Worm (Caenorhabditis elegans) whole organism, L1 larva: ENCODE results near the gene K01D12.15.

Experiments
- C16A3.4 ChIP-seq: fragments of 150-350 bp; optimal IDR thresholded peaks from 2 replicates; lab custom pipeline; 2014; ENCODE audit warnings: missing biosample characterization, missing genetic modification characterization
- C34B4.2 ChIP-seq: sonication (generic microtip); optimal IDR thresholded peaks from 2 replicates; lab custom pipeline; 2017; ENCODE audit warnings: mild to moderate bottlenecking, missing genetic modification characterization, missing compliant biosample characterization
- Y116A8C.19 ChIP-seq: sonication (generic microtip); optimal IDR thresholded peaks from 2 replicates; lab custom pipeline; 2016; ENCODE audit warnings: missing compliant biosample characterization, missing genetic modification characterization, borderline replicate concordance
- alr-1 ChIP-seq: fragments of 200-800 bp; sonication (Bioruptor generic); optimal IDR thresholded peaks from 2 replicates; lab custom pipeline; 2018; ENCODE audit warnings: borderline replicate concordance, mild to moderate bottlenecking, missing genetic modification characterization, missing compliant biosample characterization
- blmp-1 ChIP-seq: fragments of 150-350 bp; optimal IDR thresholded peaks from 2 replicates; lab custom pipeline; 2014; ENCODE audit warnings: missing biosample characterization, missing genetic modification characterization
- ceh-82 ChIP-seq, 3 experiments: fragments of 150-350 bp in 1 of 3; sonication (generic microtip) in 2 of 3; optimal IDR thresholded peaks; 2 replicates each; lab custom pipeline; 2014 to 2017; ENCODE audit warnings: missing biosample characterization in 3 of 3, missing genetic modification characterization in 3 of 3
- dpl-1 ChIP-seq, 3 experiments: fragments of 150-350 bp in 2 of 3; sonication (generic microtip) in 1 of 3; optimal IDR thresholded peaks; 2 replicates each; lab custom pipeline; 2014 to 2017; ENCODE audit warnings: missing biosample characterization in 3 of 3, missing genetic modification characterization in 3 of 3, missing genetic modification reagents in 3 of 3
- efl-1 ChIP-seq, 4 experiments: fragments of 150-350 bp; optimal IDR thresholded peaks in 3 of 4; peaks in 1 of 4; 1 replicate in 1 of 4; 2 replicates in 3 of 4; lab custom pipeline; 2014; ENCODE audit warnings: missing biosample characterization in 2 of 4, missing genetic modification characterization in 2 of 4, missing genetic modification reagents in 2 of 4
- efl-3 ChIP-seq: fragments of 200-800 bp; sonication (Bioruptor generic); optimal IDR thresholded peaks from 2 replicates; lab custom pipeline; 2018; ENCODE audit warnings: mild to moderate bottlenecking, missing genetic modification characterization, missing compliant biosample characterization
- ets-5 ChIP-seq: fragments of 200-800 bp; sonication (Bioruptor generic); IDR thresholded peaks from 2 replicates; pipeline ENCODE4 v1.3.6; 2022; ENCODE audit warnings: missing genetic modification characterization, missing compliant biosample characterization
- fkh-10 ChIP-seq: sonication (generic microtip); optimal IDR thresholded peaks from 2 replicates; lab custom pipeline; 2017; ENCODE audit warnings: missing biosample characterization, missing genetic modification reagents, missing genetic modification characterization
- fkh-8 ChIP-seq: sonication (generic microtip); optimal IDR thresholded peaks from 2 replicates; lab custom pipeline; 2016; ENCODE audit warnings: mild to moderate bottlenecking, missing genetic modification characterization, missing compliant biosample characterization
- fos-1 ChIP-seq: fragments of 150-350 bp; optimal IDR thresholded peaks from 2 replicates; lab custom pipeline; 2014; ENCODE audit warnings: missing biosample characterization, missing genetic modification characterization
- grh-1 ChIP-seq: fragments of 200-800 bp; sonication (Bioruptor generic); IDR thresholded peaks from 2 replicates; pipeline ENCODE4 v1.3.6; 2022; ENCODE audit warnings: missing genetic modification reagents, missing genetic modification characterization, missing compliant biosample characterization
- hlh-17 ChIP-seq: fragments of 200-800 bp; sonication (Bioruptor generic); optimal IDR thresholded peaks from 2 replicates; lab custom pipeline; 2018; ENCODE audit warnings: missing genetic modification characterization, mild to moderate bottlenecking, missing compliant biosample characterization, moderate library complexity, borderline replicate concordance
- hlh-4 ChIP-seq: sonication (generic microtip); optimal IDR thresholded peaks from 2 replicates; lab custom pipeline; 2016; ENCODE audit warnings: mild to moderate bottlenecking, missing genetic modification characterization, missing compliant biosample characterization
- irx-1 ChIP-seq: sonication (generic microtip); optimal IDR thresholded peaks from 2 replicates; lab custom pipeline; 2016; ENCODE audit warnings: missing genetic modification characterization, missing compliant biosample characterization
- isw-1 ChIP-seq: fragments of 200-800 bp; sonication (Bioruptor generic); IDR thresholded peaks from 2 replicates; pipeline ENCODE4 v1.3.6; 2022; ENCODE audit warnings: missing genetic modification characterization, missing compliant biosample characterization
- jun-1 ChIP-seq: fragments of 150-350 bp; optimal IDR thresholded peaks from 2 replicates; lab custom pipeline; 2014; ENCODE audit warnings: missing biosample characterization, missing genetic modification reagents, missing genetic modification characterization
- lsy-2 ChIP-seq, 2 experiments: fragments of 150-350 bp; optimal IDR thresholded peaks; 2 replicates each; lab custom pipeline; 2014; ENCODE audit warnings: missing biosample characterization in 2 of 2, missing genetic modification characterization in 2 of 2
- mdl-1 ChIP-seq, 2 experiments: fragments of 150-350 bp; optimal IDR thresholded peaks; 2 replicates each; lab custom pipeline; 2014 to 2017; ENCODE audit warnings: missing biosample characterization in 2 of 2, missing genetic modification characterization in 2 of 2, inconsistent platforms in 1 of 2
- mep-1 ChIP-seq: fragments of 150-350 bp; optimal IDR thresholded peaks from 2 replicates; lab custom pipeline; 2014; ENCODE audit warnings: missing biosample characterization, missing genetic modification characterization
- nhr-11 ChIP-seq: fragments of 150-350 bp; optimal IDR thresholded peaks from 2 replicates; lab custom pipeline; 2014; ENCODE audit warnings: missing biosample characterization, missing genetic modification characterization
- nhr-12 ChIP-seq: sonication (generic microtip); optimal IDR thresholded peaks from 2 replicates; lab custom pipeline; 2017; ENCODE audit warnings: missing biosample characterization, missing genetic modification characterization
- nhr-19 ChIP-seq: fragments of 200-800 bp; sonication (Bioruptor generic); conservative IDR thresholded peaks from 2 replicates; pipeline ENCODE4 v1.3.6; 2022; ENCODE audit warnings: missing genetic modification characterization, missing compliant biosample characterization
- nhr-237 ChIP-seq: fragments of 150-350 bp; optimal IDR thresholded peaks from 2 replicates; lab custom pipeline; 2014; ENCODE audit warnings: missing biosample characterization, missing genetic modification characterization
- nhr-28 ChIP-seq: fragments of 150-350 bp; optimal IDR thresholded peaks from 2 replicates; lab custom pipeline; 2014; ENCODE audit warnings: missing biosample characterization, missing genetic modification characterization
- nhr-76 ChIP-seq: sonication (generic microtip); optimal IDR thresholded peaks from 2 replicates; lab custom pipeline; 2017; ENCODE audit warnings: missing biosample characterization, missing genetic modification characterization
- nhr-85 ChIP-seq: sonication (generic microtip); peaks from one replicate; lab custom pipeline; 2016; ENCODE audit warnings: missing genetic modification characterization, inconsistent platforms, missing compliant biosample characterization
- nhr-90 ChIP-seq: sonication (generic microtip); optimal IDR thresholded peaks from 2 replicates; lab custom pipeline; 2016; ENCODE audit warnings: mild to moderate bottlenecking, missing genetic modification characterization, missing compliant biosample characterization; ENCODE audit not compliant: poor library complexity
- pag-3 ChIP-seq: sonication (generic microtip); optimal IDR thresholded peaks from 2 replicates; lab custom pipeline; 2017; ENCODE audit warnings: missing genetic modification characterization, mild to moderate bottlenecking, missing compliant biosample characterization, antibody characterized with exemption, borderline replicate concordance; ENCODE audit not compliant: insufficient read depth
- pax-3 ChIP-seq: fragments of 200-800 bp; sonication (Bioruptor generic); optimal IDR thresholded peaks from 2 replicates; lab custom pipeline; 2018; ENCODE audit warnings: mild to moderate bottlenecking, missing genetic modification characterization, moderate library complexity, missing compliant biosample characterization
- rnt-1 ChIP-seq: sonication (generic microtip); optimal IDR thresholded peaks from 2 replicates; lab custom pipeline; 2016; ENCODE audit warnings: mild to moderate bottlenecking, missing genetic modification characterization, moderate library complexity, missing compliant biosample characterization
- snpc-4 ChIP-seq: fragments of 150-350 bp; optimal IDR thresholded peaks from 2 replicates; lab custom pipeline; 2014; ENCODE audit warnings: missing biosample characterization, missing genetic modification characterization
- sox-4 ChIP-seq: sonication (generic microtip); optimal IDR thresholded peaks from 2 replicates; lab custom pipeline; 2016; ENCODE audit warnings: missing genetic modification characterization, missing compliant biosample characterization
- sup-37 ChIP-seq: fragments of 200-800 bp; sonication (Bioruptor generic); optimal IDR thresholded peaks from 2 replicates; lab custom pipeline; 2018; ENCODE audit warnings: mild to moderate bottlenecking, missing genetic modification characterization, missing compliant biosample characterization
- swsn-7 ChIP-seq: sonication (generic microtip); optimal IDR thresholded peaks from 2 replicates; lab custom pipeline; 2016; ENCODE audit warnings: missing genetic modification characterization, missing compliant biosample characterization
- unc-130 ChIP-seq: fragments of 150-350 bp; optimal IDR thresholded peaks from 2 replicates; lab custom pipeline; 2017; ENCODE audit warnings: missing biosample characterization, missing genetic modification characterization, inconsistent platforms
- unc-62 ChIP-seq: fragments of 150-350 bp; optimal IDR thresholded peaks from 2 replicates; lab custom pipeline; 2014; ENCODE audit warnings: missing biosample characterization, missing genetic modification reagents, missing genetic modification characterization
- vab-15 ChIP-seq: sonication (generic microtip); optimal IDR thresholded peaks from 2 replicates; lab custom pipeline; 2017; ENCODE audit warnings: missing genotype, mild to moderate bottlenecking, missing genetic modification characterization, missing compliant biosample characterization
- zip-4 ChIP-seq: fragments of 200-800 bp; sonication (Bioruptor generic); optimal IDR thresholded peaks from 2 replicates; lab custom pipeline; 2018; ENCODE audit warnings: mild to moderate bottlenecking, missing genetic modification characterization, moderate library complexity, missing compliant biosample characterization

K01D12.15 gene

ce11 chrV:12402355-12402754, 16.1 kb downstream of the K01D12.15 start, which contains the start of gene K01D12.8:
Gene K01D12.8 (plus strand): TSS chrV:12402655.
- TF ChIP-seq snpc-4 (tag; lab: Kevin White, UChicago) (no peak), rnt-1 (no peak), nhr-19 (GFP tag; lab: Robert Waterston, UW) (no peak), alr-1 (tag; lab: Kevin White, UChicago) (no peak), blmp-1 (no peak), fos-1 (tag; lab: Kevin White, UChicago) (no peak)

- TF ChIP-seq fkh-10 (GFP tag; lab: Kevin White, UChicago) (no peak), nhr-237 (tag; lab: Kevin White, UChicago) (no peak), unc-62 (GFP tag; lab: Kevin White, UChicago) (no peak), mep-1 (tag; lab: Kevin White, UChicago) (no peak), sup-37 (GFP tag; lab: Kevin White, UChicago) (no peak), efl-1 (optimal IDR thresholded peaks at IDR 0.05; lab: Kevin White, UChicago) (no peak), efl-1 (GFP tag; optimal IDR thresholded peaks at IDR 0.05 in 1 of 2; lab: Kevin White, UChicago) (no peak), hlh-4 (tag; lab: Kevin White, UChicago) (no peak), swsn-7 (tag; lab: Kevin White, UChicago) (no peak), lsy-2 (tag; optimal IDR thresholded peaks at IDR 0.05; lab: Kevin White, UChicago) (no peak), Y116A8C.19 (no peak)
Measured at ce11 chrV:12404544-12404943, 18.3 kb downstream of the K01D12.15 start, which contains the start of gene K01D12.9. Gene K01D12.9 (minus strand): TSS chrV:12404644.

- TF ChIP-seq C34B4.2 (tag; lab: Kevin White, UChicago) (no peak), hlh-17 (no peak)
Measured at ce11 chrV:12405929-12406328, 19.7 kb downstream of the K01D12.15 start, which contains the start of gene K01D12.10. Gene K01D12.10 (plus strand): TSS chrV:12406229.

- no peak for TF ChIP-seq mdl-1 (tag; optimal IDR thresholded peaks at IDR 0.05; lab: Kevin White, UChicago)
- TF ChIP-seq nhr-11 (tag; lab: Kevin White, UChicago), result no peak
- TF ChIP-seq irx-1 (tag; lab: Kevin White, UChicago), result no peak
- TF ChIP-seq nhr-76 (tag; lab: Kevin White, UChicago), result no peak
- TF ChIP-seq vab-15 (tag; lab: Kevin White, UChicago), result no peak
- no peak for TF ChIP-seq isw-1
- TF ChIP-seq C34B4.2 (tag; lab: Kevin White, UChicago), result no peak
- no peak for TF ChIP-seq grh-1 (GFP tag; lab: Robert Waterston, UW)
- TF ChIP-seq dpl-1 (GFP tag; optimal IDR thresholded peaks at IDR 0.05; lab: Kevin White, UChicago), result no peak
- no peak for TF ChIP-seq sox-4
- TF ChIP-seq nhr-28 (tag; lab: Kevin White, UChicago), result no peak
- no peak for TF ChIP-seq nhr-85 (tag; lab: Kevin White, UChicago)
- no peak for TF ChIP-seq blmp-1
Measured at ce11 chrV:12406514-12406913, 20.3 kb downstream of the K01D12.15 start.

- TF ChIP-seq sup-37 (GFP tag; lab: Kevin White, UChicago) (no peak), ets-5 (GFP tag; lab: Robert Waterston, UW) (no peak), pag-3 (tag; lab: Kevin White, UChicago) (no peak), ceh-82 (tag; optimal IDR thresholded peaks at IDR 0.05; lab: Kevin White, UChicago) (no peak), C34B4.2 (tag; lab: Kevin White, UChicago) (no peak), unc-130 (no peak), zip-4 (GFP tag; lab: Kevin White, UChicago) (no peak), nhr-12 (no peak), nhr-90 (tag; lab: Kevin White, UChicago) (no peak), nhr-85 (tag; lab: Kevin White, UChicago) (no peak), jun-1 (tag; lab: Kevin White, UChicago) (no peak), C16A3.4 (tag; lab: Kevin White, UChicago) (no peak), efl-3 (GFP tag; lab: Kevin White, UChicago) (no peak), fkh-8 (tag; lab: Kevin White, UChicago) (no peak), nhr-19 (GFP tag; lab: Robert Waterston, UW) (no peak), fos-1 (tag; lab: Kevin White, UChicago) (no peak), dpl-1 (GFP tag; optimal IDR thresholded peaks at IDR 0.05; lab: Kevin White, UChicago) (no peak), alr-1 (tag; lab: Kevin White, UChicago) (no peak), pax-3 (tag; lab: Kevin White, UChicago) (no peak)
Measured at ce11 chrV:12408525-12408924, 22.3 kb downstream of the K01D12.15 start, which contains the start of gene cdr-4. Gene cdr-4 (minus strand): TSS chrV:12408625.
